Fruit fly (Drosophila melanogaster) whole organism, adult: ENCODE results near the gene boi.

Experiments used
- Clk ChIP-seq: fragments of 200-800 bp; sonication (Bioruptor generic); optimal IDR thresholded peaks from 2 replicates; lab custom pipeline; 2017; ENCODE audit warnings: missing biosample characterization, missing genetic modification characterization
- Crg-1 ChIP-seq: fragments of 200-800 bp; sonication (Bioruptor generic); optimal IDR thresholded peaks from 2 replicates; lab custom pipeline; 2016; ENCODE audit warnings: missing biosample characterization, missing genetic modification characterization
- bab1 ChIP-seq: fragments of 200-800 bp; sonication (Bioruptor generic); optimal IDR thresholded peaks from 3 replicates; lab custom pipeline; 2019; ENCODE audit warnings: missing biosample characterization, mild to moderate bottlenecking, missing genetic modification characterization, moderate library complexity
- pad ChIP-seq: fragments of 200-800 bp; sonication (Bioruptor generic); optimal IDR thresholded peaks from 3 replicates; lab custom pipeline; 2017; ENCODE audit warnings: missing biosample characterization, missing genetic modification characterization, mild to moderate bottlenecking, moderate library complexity, missing genetic modification reagents

dm6 chrX:2396204-2396882 is 73.5 kb downstream of the boi start:
- TF ChIP-seq pad (no peak), bab1 (GFP tag; lab: Kevin White, UChicago) (no peak), Clk (no peak), Crg-1 (no peak)
